Worm (Caenorhabditis elegans) whole organism, young adult: Measurements from ENCODE around the gene K08E4.3.

ENCODE experiments used
- B0035.1 ChIP-seq: sonication (generic microtip); optimal IDR thresholded peaks from 2 replicates; lab custom pipeline; 2016; ENCODE audit warnings: missing genetic modification characterization, mild to moderate bottlenecking, missing compliant biosample characterization, missing genotype, missing genetic modification reagents
- B0261.1 ChIP-seq: sonication (generic microtip); optimal IDR thresholded peaks from 2 replicates; lab custom pipeline; 2016; ENCODE audit warnings: mild to moderate bottlenecking, missing genetic modification characterization, moderate library complexity, missing compliant biosample characterization
- D2030.7 ChIP-seq: fragments of 200-800 bp; sonication (Bioruptor generic); IDR thresholded peaks from 2 replicates; pipeline ENCODE4 v1.3.6; 2022; ENCODE audit warnings: missing genetic modification reagents, missing genetic modification characterization, missing compliant biosample characterization
- F10E7.11 ChIP-seq: sonication (generic microtip); optimal IDR thresholded peaks from 2 replicates; lab custom pipeline; 2017; ENCODE audit warnings: mild to moderate bottlenecking, missing genetic modification characterization, moderate library complexity, missing compliant biosample characterization
- F22D6.2 ChIP-seq: sonication (generic microtip); optimal IDR thresholded peaks from 2 replicates; lab custom pipeline; 2016; ENCODE audit warnings: mild to moderate bottlenecking, missing genetic modification characterization, missing compliant biosample characterization
- F39B2.1 ChIP-seq: fragments of 200-800 bp; sonication (Bioruptor generic); IDR thresholded peaks from 2 replicates; pipeline ENCODE4 v1.3.6; 2022; ENCODE audit warnings: missing genetic modification reagents, missing genetic modification characterization, missing compliant biosample characterization
- F57A8.1 ChIP-seq: fragments of 200-800 bp; sonication (Bioruptor generic); optimal IDR thresholded peaks from 2 replicates; lab custom pipeline; 2018; ENCODE audit warnings: mild to moderate bottlenecking, missing genetic modification characterization, moderate library complexity, missing compliant biosample characterization
- Y53G8AR.9 ChIP-seq: fragments of 200-800 bp; sonication (Bioruptor generic); conservative IDR thresholded peaks from 2 replicates; pipeline ENCODE4 v1.3.6; 2022; ENCODE audit warnings: missing genetic modification reagents, missing genetic modification characterization, missing compliant biosample characterization
- Y56A3A.18 ChIP-seq: fragments of 200-800 bp; sonication (Bioruptor generic); IDR thresholded peaks from 2 replicates; pipeline ENCODE4 v1.3.6; 2022; ENCODE audit warnings: missing genetic modification reagents, missing genetic modification characterization, missing compliant biosample characterization
- ZK185.1 ChIP-seq: sonication (generic microtip); optimal IDR thresholded peaks from 2 replicates; lab custom pipeline; 2016; ENCODE audit warnings: mild to moderate bottlenecking, missing genetic modification characterization, missing compliant biosample characterization; ENCODE audit not compliant: poor library complexity, severe bottlenecking
- aptf-3 ChIP-seq: fragments of 200-800 bp; sonication (Bioruptor generic); IDR thresholded peaks from 2 replicates; pipeline ENCODE4 v1.3.6; 2022; ENCODE audit warnings: missing genetic modification characterization, missing compliant biosample characterization
- atf-7 ChIP-seq: sonication (generic microtip); optimal IDR thresholded peaks from 2 replicates; lab custom pipeline; 2017; ENCODE audit warnings: mild to moderate bottlenecking, missing genetic modification characterization, missing compliant biosample characterization
- attf-6 ChIP-seq: fragments of 200-800 bp; sonication (Bioruptor generic); IDR thresholded peaks from 2 replicates; pipeline ENCODE4 v1.3.6; 2022; ENCODE audit warnings: missing genetic modification reagents, missing genetic modification characterization, missing compliant biosample characterization
- ceh-27 ChIP-seq: fragments of 200-800 bp; sonication (Bioruptor generic); optimal IDR thresholded peaks from 2 replicates; lab custom pipeline; 2018; ENCODE audit warnings: mild to moderate bottlenecking, missing genetic modification characterization, moderate library complexity, missing compliant biosample characterization
- ceh-79 ChIP-seq: sonication (generic microtip); optimal IDR thresholded peaks from 2 replicates; lab custom pipeline; 2017; ENCODE audit warnings: mild to moderate bottlenecking, missing genetic modification characterization, missing compliant biosample characterization
- chd-7 ChIP-seq: sonication (generic microtip); optimal IDR thresholded peaks from 2 replicates; lab custom pipeline; 2016; ENCODE audit warnings: mild to moderate bottlenecking, missing genetic modification characterization, moderate library complexity, missing compliant biosample characterization
- die-1 ChIP-seq: sonication (generic microtip); optimal IDR thresholded peaks from 2 replicates; lab custom pipeline; 2016; ENCODE audit warnings: missing genotype, mild to moderate bottlenecking, missing genetic modification characterization, missing compliant biosample characterization
- dox-1 ChIP-seq: fragments of 200-800 bp; sonication (Bioruptor generic); IDR thresholded peaks from 2 replicates; pipeline ENCODE4 v1.3.6; 2022; ENCODE audit warnings: missing genetic modification reagents, missing genetic modification characterization, missing compliant biosample characterization
- dpff-1 ChIP-seq: sonication (generic microtip); optimal IDR thresholded peaks from 2 replicates; lab custom pipeline; 2017; ENCODE audit warnings: mild to moderate bottlenecking, missing genetic modification characterization, missing compliant biosample characterization
- dpl-1 ChIP-seq: fragments of 150-350 bp; optimal IDR thresholded peaks from 2 replicates; lab custom pipeline; 2014; ENCODE audit warnings: missing biosample characterization, missing genetic modification reagents, missing genetic modification characterization
- efl-1 ChIP-seq: fragments of 150-350 bp; optimal IDR thresholded peaks from 2 replicates; lab custom pipeline; 2014; ENCODE audit warnings: missing biosample characterization, missing genetic modification reagents, missing genetic modification characterization
- egl-44 ChIP-seq: fragments of 200-800 bp; sonication (Bioruptor generic); IDR thresholded peaks from 2 replicates; pipeline ENCODE4 v1.3.6; 2022; ENCODE audit warnings: missing genetic modification reagents, missing genetic modification characterization, missing compliant biosample characterization
- ets-4 ChIP-seq: fragments of 200-800 bp; sonication (Bioruptor generic); optimal IDR thresholded peaks from 2 replicates; lab custom pipeline; 2018; ENCODE audit warnings: mild to moderate bottlenecking, missing genetic modification characterization, missing compliant biosample characterization
- him-1 ChIP-seq: sonication (generic microtip); optimal IDR thresholded peaks from 2 replicates; lab custom pipeline; 2016; ENCODE audit warnings: missing genotype, missing genetic modification reagents, missing genetic modification characterization, missing compliant biosample characterization
- hmg-20 ChIP-seq: fragments of 200-800 bp; sonication (Bioruptor generic); IDR thresholded peaks from 2 replicates; pipeline ENCODE4 v1.3.6; 2022; ENCODE audit warnings: missing genetic modification reagents, missing genetic modification characterization, missing compliant biosample characterization
- hsf-1 ChIP-seq: fragments of 200-800 bp; sonication (Bioruptor generic); IDR thresholded peaks from 2 replicates; pipeline ENCODE4 v1.3.6; 2022; ENCODE audit warnings: missing genetic modification reagents, missing genetic modification characterization, missing compliant biosample characterization
- lag-1 ChIP-seq: fragments of 200-800 bp; sonication (Bioruptor generic); IDR thresholded peaks from 2 replicates; pipeline ENCODE4 v1.3.6; 2022; ENCODE audit warnings: missing genetic modification reagents, missing genetic modification characterization, missing compliant biosample characterization
- lin-40 ChIP-seq: sonication (generic microtip); optimal IDR thresholded peaks from 2 replicates; lab custom pipeline; 2016; ENCODE audit warnings: missing genetic modification characterization, mild to moderate bottlenecking, missing compliant biosample characterization, missing genotype, missing genetic modification reagents
- lin-54 ChIP-seq: fragments of 200-800 bp; sonication (Bioruptor generic); optimal IDR thresholded peaks from 2 replicates; lab custom pipeline; 2018; ENCODE audit warnings: mild to moderate bottlenecking, missing genetic modification characterization, missing compliant biosample characterization
- lir-1 ChIP-seq: fragments of 200-800 bp; sonication (Bioruptor generic); conservative IDR thresholded peaks from 2 replicates; pipeline ENCODE4 v1.3.6; 2022; ENCODE audit warnings: missing genetic modification reagents, missing genetic modification characterization, missing compliant biosample characterization
- madf-6 ChIP-seq: fragments of 200-800 bp; sonication (Bioruptor generic); IDR thresholded peaks from 2 replicates; pipeline ENCODE4 v1.3.6; 2022; ENCODE audit warnings: missing genetic modification reagents, missing genetic modification characterization, missing compliant biosample characterization
- madf-8 ChIP-seq: fragments of 200-800 bp; sonication (Bioruptor generic); conservative IDR thresholded peaks from 2 replicates; pipeline ENCODE4 v1.3.6; 2022; ENCODE audit warnings: missing genetic modification reagents, missing genetic modification characterization, missing compliant biosample characterization
- mcd-1 ChIP-seq: fragments of 200-800 bp; sonication (Bioruptor generic); IDR thresholded peaks from 2 replicates; pipeline ENCODE4 v1.3.6; 2022; ENCODE audit warnings: missing genetic modification reagents, missing genetic modification characterization, missing compliant biosample characterization
- pbrm-1 ChIP-seq: fragments of 200-800 bp; sonication (Bioruptor generic); IDR thresholded peaks from 2 replicates; pipeline ENCODE4 v1.3.6; 2022; ENCODE audit warnings: missing genetic modification reagents, missing genetic modification characterization, missing compliant biosample characterization
- rec-8 ChIP-seq, 2 experiments: sonication (generic microtip); optimal IDR thresholded peaks; 2 replicates each; lab custom pipeline; 2016; ENCODE audit warnings: mild to moderate bottlenecking in 2 of 2, missing genetic modification characterization in 2 of 2, missing genetic modification reagents in 2 of 2, missing genotype in 2 of 2, missing biosample characterization in 1 of 2, missing compliant biosample characterization in 1 of 2, moderate library complexity in 1 of 2
- sea-2 ChIP-seq: fragments of 200-800 bp; sonication (Bioruptor generic); IDR thresholded peaks from 2 replicates; pipeline ENCODE4 v1.3.6; 2022; ENCODE audit warnings: missing genetic modification characterization, missing compliant biosample characterization
- snpc-1.1 ChIP-seq: sonication (generic microtip); optimal IDR thresholded peaks from 2 replicates; lab custom pipeline; 2017; ENCODE audit warnings: missing genetic modification characterization, mild to moderate bottlenecking, missing compliant biosample characterization, antibody characterized with exemption, moderate library complexity, missing genotype, missing genetic modification reagents; ENCODE audit not compliant: insufficient read depth
- tbp1 ChIP-seq: fragments of 200-800 bp; sonication (Bioruptor generic); optimal IDR thresholded peaks from 2 replicates; lab custom pipeline; 2018; ENCODE audit warnings: mild to moderate bottlenecking, missing genetic modification characterization, missing compliant biosample characterization
- xnd-1 ChIP-seq: sonication (generic microtip); optimal IDR thresholded peaks from 2 replicates; lab custom pipeline; 2016; ENCODE audit warnings: missing genotype, missing genetic modification reagents, missing genetic modification characterization, missing compliant biosample characterization
- zfh-2 ChIP-seq: fragments of 200-800 bp; sonication (Bioruptor generic); conservative IDR thresholded peaks from 2 replicates; pipeline ENCODE4 v1.3.6; 2022; ENCODE audit warnings: missing genetic modification reagents, missing genetic modification characterization, missing compliant biosample characterization
- ztf-18 ChIP-seq: sonication (generic microtip); optimal IDR thresholded peaks from 2 replicates; lab custom pipeline; 2016; ENCODE audit warnings: missing genotype, mild to moderate bottlenecking, missing genetic modification characterization, missing compliant biosample characterization
- ztf-22 ChIP-seq: fragments of 200-800 bp; sonication (Bioruptor generic); optimal IDR thresholded peaks from 2 replicates; lab custom pipeline; 2018; ENCODE audit warnings: mild to moderate bottlenecking, missing genetic modification characterization, moderate library complexity, missing compliant biosample characterization
- ztf-25 ChIP-seq: fragments of 200-800 bp; sonication (Bioruptor generic); IDR thresholded peaks from 2 replicates; pipeline ENCODE4 v1.3.6; 2022; ENCODE audit warnings: missing genetic modification reagents, missing genetic modification characterization, missing compliant biosample characterization
- ztf-28 ChIP-seq: fragments of 200-800 bp; sonication (Bioruptor generic); IDR thresholded peaks from 2 replicates; pipeline ENCODE4 v1.3.6; 2022; ENCODE audit warnings: missing genetic modification reagents, missing genetic modification characterization, missing compliant biosample characterization
- ztf-3 ChIP-seq: fragments of 200-800 bp; sonication (Bioruptor generic); optimal IDR thresholded peaks from 2 replicates; lab custom pipeline; 2018; ENCODE audit warnings: mild to moderate bottlenecking, missing genetic modification characterization, missing compliant biosample characterization

K08E4.3 gene

ce11 chrIV:12029722-12030182 lies 27.8 kb upstream of the K08E4.3 start, which contains the start of gene T12G3.11 (continued):
- no peak for TF ChIP-seq F57A8.1 (GFP tag; lab: Kevin White, UChicago)
- TF ChIP-seq, all 124 proteins: peak for 11

- TF ChIP-seq ceh-79 (tag; lab: Kevin White, UChicago) = no peak
- peak; percentile 45 for TF ChIP-seq xnd-1 (tag; lab: Kevin White, UChicago)
- peak; percentile 36 for TF ChIP-seq madf-8 (GFP tag; lab: Robert Waterston, UW)
- no peak for TF ChIP-seq sea-2 (GFP tag; lab: Robert Waterston, UW)
- TF ChIP-seq B0261.1 (tag; lab: Kevin White, UChicago) = no peak
- peak; percentile 21 for TF ChIP-seq lin-54 (GFP tag; lab: Kevin White, UChicago)
- no peak for TF ChIP-seq lir-1 (GFP tag; lab: Robert Waterston, UW)
- TF ChIP-seq ZK185.1 (tag; lab: Kevin White, UChicago) = no peak
- TF ChIP-seq madf-6 (GFP tag; lab: Robert Waterston, UW) = peak; percentile 78
- no peak for TF ChIP-seq lag-1 (GFP tag; lab: Robert Waterston, UW)
- no peak for TF ChIP-seq Y56A3A.18 (GFP tag; lab: Robert Waterston, UW)
- no peak for TF ChIP-seq him-1 (tag; lab: Kevin White, UChicago)
- TF ChIP-seq efl-1 (GFP tag; lab: Kevin White, UChicago) = peak; percentile 73
- no peak for TF ChIP-seq chd-7
- TF ChIP-seq pbrm-1 (GFP tag; lab: Robert Waterston, UW) = no peak
- no peak for TF ChIP-seq rec-8 (tag; optimal IDR thresholded peaks at IDR 0.05; lab: Kevin White, UChicago)
- TF ChIP-seq snpc-1.1 (tag; lab: Kevin White, UChicago) = no peak
- no peak for TF ChIP-seq ztf-18 (tag; lab: Kevin White, UChicago)
- TF ChIP-seq attf-6 (GFP tag; lab: Robert Waterston, UW) = no peak
- no peak for TF ChIP-seq aptf-3 (GFP tag; lab: Robert Waterston, UW)
- no peak for TF ChIP-seq ztf-28
- no peak for TF ChIP-seq F10E7.11 (tag; lab: Kevin White, UChicago)
- no peak for TF ChIP-seq lin-40 (tag; lab: Kevin White, UChicago)
- TF ChIP-seq dpl-1 (GFP tag; lab: Kevin White, UChicago) = no peak
- peak; percentile 22; the same call in 1 of the 2 replicates for TF ChIP-seq D2030.7 (GFP tag; lab: Robert Waterston, UW)
These were observed 26.5 kb upstream of the K08E4.3 start, which contains the start of the genes T12G3.6 and mrpl-51 for ce11 chrIV:12031003-12031402. Gene T12G3.6, minus strand, starts transcription at chrIV:12031271. Gene mrpl-51, plus strand, starts transcription at chrIV:12031324.

ce11 chrIV:12032383-12032782 lies 25.2 kb upstream of the K08E4.3 start:
- TF ChIP-seq dpff-1 (no peak), hsf-1 (GFP tag; lab: Robert Waterston, UW) (peak; percentile 92), ztf-3 (GFP tag; lab: Kevin White, UChicago) (peak; percentile 58), tbp1 (GFP tag; lab: Kevin White, UChicago) (peak; percentile 62), dox-1 (GFP tag; lab: Robert Waterston, UW) (peak; percentile 86), ztf-22 (peak; percentile 84), egl-44 (peak; percentile 86), mcd-1 (GFP tag; lab: Robert Waterston, UW) (peak; percentile 76), zfh-2 (peak; percentile 82), die-1 (tag; lab: Kevin White, UChicago) (no peak), ets-4 (GFP tag; lab: Kevin White, UChicago) (peak; percentile 90), ceh-27 (GFP tag; lab: Kevin White, UChicago) (peak; percentile 90), B0035.1 (tag; lab: Kevin White, UChicago) (peak; percentile 64), ztf-25 (GFP tag; lab: Robert Waterston, UW) (no peak), dpl-1 (GFP tag; lab: Kevin White, UChicago) (no peak), hmg-20 (0 out of 2 replicates have a peak, but pooled peaks have one; percentile 33), atf-7 (peak; percentile 98), F39B2.1 (no peak), Y53G8AR.9 (GFP tag; lab: Robert Waterston, UW) (no peak; the same call in 1 of the 2 replicates), F22D6.2 (tag; lab: Kevin White, UChicago) (peak; percentile 71), ZK185.1 (tag; lab: Kevin White, UChicago) (peak; percentile 63), chd-7 (peak; percentile 84)
